Fruit fly (Drosophila melanogaster) whole organism: ENCODE data around the gene prg.

ENCODE experiments used
- CG8478 ChIP-seq: fragments of >200 bp; optimal IDR thresholded peaks from 2 replicates; lab custom pipeline; 2018; ENCODE audit warnings: inconsistent platforms
- Dll ChIP-seq: fragments of >200 bp; optimal IDR thresholded peaks from 2 replicates; lab custom pipeline; 2017
- EcR ChIP-seq, 2 experiments: fragments of >200 bp; optimal IDR thresholded peaks; 2 replicates each; lab custom pipeline; 2017; ENCODE audit warnings: missing biosample characterization in 2 of 2, missing genetic modification characterization in 2 of 2, missing genetic modification reagents in 2 of 2
- pan ChIP-seq: fragments of >200 bp; optimal IDR thresholded peaks from 2 replicates; lab custom pipeline; 2017
- psq ChIP-seq: fragments of >200 bp; optimal IDR thresholded peaks from 2 replicates; lab custom pipeline; 2017
- usp ChIP-seq: fragments of >200 bp; optimal IDR thresholded peaks from 2 replicates; lab custom pipeline; 2017; ENCODE audit warnings: missing biosample characterization, missing genetic modification characterization, mixed read lengths

- TF ChIP-seq Dll (lab: Kevin White, UChicago) = no peak
- TF ChIP-seq EcR (GFP tag; optimal IDR thresholded peaks at IDR 0.05; lab: Kevin White, UChicago) = no peak
- TF ChIP-seq pan (lab: Kevin White, UChicago) = no peak
- TF ChIP-seq CG8478 (lab: Kevin White, UChicago) = no peak
- TF ChIP-seq psq (lab: Kevin White, UChicago) = no peak
- no peak for TF ChIP-seq usp (GFP tag; lab: Kevin White, UChicago)
Measured at dm6 chr2L:8451497-8451896, 12.8 kb upstream of the prg start.
